Worm (Caenorhabditis elegans) whole organism, L2 larva: ENCODE results near the gene F09A5.3.

Experiments used
- C34F6.9 ChIP-seq: fragments of 150-350 bp; optimal IDR thresholded peaks from 2 replicates; lab custom pipeline; 2014; ENCODE audit warnings: missing biosample characterization, missing genetic modification characterization
- F13H6.1 ChIP-seq: sonication (generic microtip); optimal IDR thresholded peaks from 2 replicates; lab custom pipeline; 2016; ENCODE audit warnings: missing genetic modification characterization, missing compliant biosample characterization
- R02D3.7 ChIP-seq: fragments of 150-350 bp; optimal IDR thresholded peaks from 2 replicates; lab custom pipeline; 2014; ENCODE audit warnings: missing biosample characterization, missing genetic modification characterization
- Y55F3AM.14 ChIP-seq: fragments of 200-800 bp; sonication (Bioruptor generic); optimal IDR thresholded peaks from 2 replicates; lab custom pipeline; 2018; ENCODE audit warnings: mild to moderate bottlenecking, missing genetic modification characterization, missing compliant biosample characterization
- ZK546.5 ChIP-seq: sonication (generic microtip); optimal IDR thresholded peaks from 2 replicates; lab custom pipeline; 2017; ENCODE audit warnings: missing biosample characterization, missing genetic modification characterization
- alr-1 ChIP-seq: fragments of 150-350 bp; optimal IDR thresholded peaks from 2 replicates; lab custom pipeline; 2014; ENCODE audit warnings: missing biosample characterization, missing genetic modification characterization
- aly-2 ChIP-seq: fragments of 150-350 bp; optimal IDR thresholded peaks from 2 replicates; lab custom pipeline; 2014; ENCODE audit warnings: missing biosample characterization, missing genetic modification characterization
- ama-1 ChIP-seq: fragments of 150-350 bp; optimal IDR thresholded peaks from 2 replicates; lab custom pipeline; 2018; ENCODE audit warnings: inconsistent platforms
- blmp-1 ChIP-seq: sonication (generic microtip); optimal IDR thresholded peaks from 2 replicates; lab custom pipeline; 2017; ENCODE audit warnings: missing genetic modification characterization, mild to moderate bottlenecking, missing compliant biosample characterization, antibody characterized with exemption, moderate library complexity; ENCODE audit not compliant: insufficient read depth
- ceh-16 ChIP-seq: fragments of 150-350 bp; optimal IDR thresholded peaks from 2 replicates; lab custom pipeline; 2014; ENCODE audit warnings: missing biosample characterization, missing genetic modification characterization
- ceh-82 ChIP-seq: fragments of 150-350 bp; optimal IDR thresholded peaks from 2 replicates; lab custom pipeline; 2014; ENCODE audit warnings: missing biosample characterization, missing genetic modification characterization
- crh-2 ChIP-seq: sonication (generic microtip); optimal IDR thresholded peaks from 2 replicates; lab custom pipeline; 2017; ENCODE audit warnings: missing biosample characterization, missing genetic modification characterization
- dmd-4 ChIP-seq: sonication (generic microtip); optimal IDR thresholded peaks from 2 replicates; lab custom pipeline; 2017; ENCODE audit warnings: missing biosample characterization, missing genetic modification characterization
- egl-27 ChIP-seq: sonication (generic microtip); optimal IDR thresholded peaks from 3 replicates; lab custom pipeline; 2017; ENCODE audit warnings: missing biosample characterization, missing genetic modification reagents, missing genetic modification characterization
- elt-1 ChIP-seq: fragments of 150-350 bp; optimal IDR thresholded peaks from 2 replicates; lab custom pipeline; 2014; ENCODE audit warnings: missing biosample characterization, missing genetic modification characterization
- elt-3 ChIP-seq: sonication (generic microtip); optimal IDR thresholded peaks from 2 replicates; lab custom pipeline; 2017; ENCODE audit warnings: missing biosample characterization, missing genetic modification characterization
- fos-1 ChIP-seq: fragments of 150-350 bp; optimal IDR thresholded peaks from 2 replicates; lab custom pipeline; 2014; ENCODE audit warnings: missing biosample characterization, missing genetic modification characterization
- gmeb-1 ChIP-seq: fragments of 150-350 bp; optimal IDR thresholded peaks from 2 replicates; lab custom pipeline; 2014; ENCODE audit warnings: missing biosample characterization, missing genetic modification characterization
- lin-11 ChIP-seq: fragments of 150-350 bp; sonication (generic microtip); optimal IDR thresholded peaks from 2 replicates; lab custom pipeline; 2014; ENCODE audit warnings: missing biosample characterization, missing genetic modification characterization, inconsistent platforms, mixed read lengths
- lin-13 ChIP-seq: fragments of 150-350 bp; optimal IDR thresholded peaks from 2 replicates; lab custom pipeline; 2014; ENCODE audit warnings: missing biosample characterization, missing genetic modification reagents, missing genetic modification characterization
- lin-39 ChIP-seq: fragments of 150-350 bp; optimal IDR thresholded peaks from 2 replicates; lab custom pipeline; 2014; ENCODE audit warnings: missing biosample characterization, missing genetic modification reagents, missing genetic modification characterization
- lsy-2 ChIP-seq, 2 experiments: fragments of 150-350 bp in 1 of 2; sonication (generic microtip) in 1 of 2; optimal IDR thresholded peaks; 2 replicates each; lab custom pipeline; 2014 to 2017; ENCODE audit warnings: missing biosample characterization in 2 of 2, missing genetic modification characterization in 2 of 2
- mab-5 ChIP-seq: fragments of 150-350 bp; optimal IDR thresholded peaks from 2 replicates; lab custom pipeline; 2014; ENCODE audit warnings: missing biosample characterization, missing genetic modification characterization
- mbf-1 ChIP-seq: sonication (generic microtip); optimal IDR thresholded peaks from 2 replicates; lab custom pipeline; 2017; ENCODE audit warnings: missing biosample characterization, missing genetic modification characterization
- mdl-1 ChIP-seq, 2 experiments: fragments of 150-350 bp in 1 of 2; sonication (generic microtip) in 1 of 2; optimal IDR thresholded peaks; 2 replicates each; lab custom pipeline; 2017; ENCODE audit warnings: missing biosample characterization in 2 of 2, missing genetic modification characterization in 2 of 2
- nhr-10 ChIP-seq: sonication (generic microtip); optimal IDR thresholded peaks from 2 replicates; lab custom pipeline; 2017; ENCODE audit warnings: missing biosample characterization, missing genetic modification characterization
- nhr-11 ChIP-seq: fragments of 150-350 bp; optimal IDR thresholded peaks from 2 replicates; lab custom pipeline; 2014; ENCODE audit warnings: missing biosample characterization, missing genetic modification characterization
- nhr-12 ChIP-seq: fragments of 150-350 bp; optimal IDR thresholded peaks from 2 replicates; lab custom pipeline; 2014; ENCODE audit warnings: missing biosample characterization, missing genetic modification characterization
- nhr-129 ChIP-seq: fragments of 150-350 bp; optimal IDR thresholded peaks from 2 replicates; lab custom pipeline; 2014; ENCODE audit warnings: missing biosample characterization, missing genetic modification characterization
- nhr-21 ChIP-seq: fragments of 150-350 bp; optimal IDR thresholded peaks from 2 replicates; lab custom pipeline; 2014; ENCODE audit warnings: missing biosample characterization, missing genetic modification characterization
- nhr-23 ChIP-seq: fragments of 150-350 bp; optimal IDR thresholded peaks from 2 replicates; lab custom pipeline; 2014; ENCODE audit warnings: missing biosample characterization, missing genetic modification reagents, missing genetic modification characterization
- nhr-237 ChIP-seq: fragments of 150-350 bp; optimal IDR thresholded peaks from 2 replicates; lab custom pipeline; 2014; ENCODE audit warnings: missing biosample characterization, missing genetic modification characterization
- nhr-25 ChIP-seq: fragments of 150-350 bp; sonication (generic microtip); optimal IDR thresholded peaks from 3 replicates; lab custom pipeline; 2014; ENCODE audit warnings: missing biosample characterization, missing genetic modification characterization
- nhr-6 ChIP-seq: fragments of 150-350 bp; optimal IDR thresholded peaks from 2 replicates; lab custom pipeline; 2014; ENCODE audit warnings: missing biosample characterization, missing genetic modification characterization
- nhr-77 ChIP-seq: fragments of 150-350 bp; optimal IDR thresholded peaks from 2 replicates; lab custom pipeline; 2014; ENCODE audit warnings: missing biosample characterization, missing genetic modification characterization
- peb-1 ChIP-seq: fragments of 150-350 bp; optimal IDR thresholded peaks from 2 replicates; lab custom pipeline; 2014; ENCODE audit warnings: missing biosample characterization, missing genetic modification characterization
- sem-4 ChIP-seq: fragments of 150-350 bp; optimal IDR thresholded peaks from 2 replicates; lab custom pipeline; 2014; ENCODE audit warnings: missing biosample characterization, missing genetic modification reagents, missing genetic modification characterization
- skn-1 ChIP-seq: sonication (generic microtip); optimal IDR thresholded peaks from 2 replicates; lab custom pipeline; 2017; ENCODE audit warnings: missing biosample characterization, missing genetic modification characterization
- sma-3 ChIP-seq: sonication (generic microtip); optimal IDR thresholded peaks from 2 replicates; lab custom pipeline; 2016; ENCODE audit warnings: missing genetic modification reagents, missing genetic modification characterization, missing compliant biosample characterization
- sma-9 ChIP-seq, 2 experiments: fragments of 150-350 bp in 1 of 2; sonication (generic microtip) in 1 of 2; optimal IDR thresholded peaks; 2 replicates each; lab custom pipeline; 2014 to 2016; ENCODE audit warnings: missing genetic modification characterization in 2 of 2, mild to moderate bottlenecking in 1 of 2, missing biosample characterization in 1 of 2, missing compliant biosample characterization in 1 of 2, missing genetic modification reagents in 1 of 2, moderate library complexity in 1 of 2
- snpc-4 ChIP-seq: fragments of 150-350 bp; optimal IDR thresholded peaks from 2 replicates; lab custom pipeline; 2014; ENCODE audit warnings: missing biosample characterization, missing genetic modification characterization
- unc-39 ChIP-seq: fragments of 150-350 bp; optimal IDR thresholded peaks from 2 replicates; lab custom pipeline; 2014; ENCODE audit warnings: missing biosample characterization, missing genetic modification characterization
- unc-55 ChIP-seq: fragments of 150-350 bp; sonication (generic microtip); optimal IDR thresholded peaks from 3 replicates; lab custom pipeline; 2014; ENCODE audit warnings: missing biosample characterization, missing genetic modification reagents, missing genetic modification characterization
- unc-62 ChIP-seq: fragments of 150-350 bp; optimal IDR thresholded peaks from 2 replicates; lab custom pipeline; 2014; ENCODE audit warnings: missing biosample characterization, missing genetic modification reagents, missing genetic modification characterization
- zag-1 ChIP-seq: fragments of 150-350 bp; optimal IDR thresholded peaks from 2 replicates; lab custom pipeline; 2014; ENCODE audit warnings: missing biosample characterization, missing genetic modification characterization
- ztf-1 ChIP-seq: fragments of 200-800 bp; sonication (Bioruptor generic); conservative IDR thresholded peaks from 2 replicates; pipeline ENCODE4 v1.3.6; 2022; ENCODE audit warnings: missing genetic modification characterization, missing compliant biosample characterization
- ztf-11 ChIP-seq: sonication (generic microtip); optimal IDR thresholded peaks from 2 replicates; lab custom pipeline; 2017; ENCODE audit warnings: missing biosample characterization, missing genetic modification characterization
- ztf-4 ChIP-seq: fragments of 150-350 bp; optimal IDR thresholded peaks from 2 replicates; lab custom pipeline; 2014; ENCODE audit warnings: missing biosample characterization, missing genetic modification characterization

Gene F09A5.3

DNA sequence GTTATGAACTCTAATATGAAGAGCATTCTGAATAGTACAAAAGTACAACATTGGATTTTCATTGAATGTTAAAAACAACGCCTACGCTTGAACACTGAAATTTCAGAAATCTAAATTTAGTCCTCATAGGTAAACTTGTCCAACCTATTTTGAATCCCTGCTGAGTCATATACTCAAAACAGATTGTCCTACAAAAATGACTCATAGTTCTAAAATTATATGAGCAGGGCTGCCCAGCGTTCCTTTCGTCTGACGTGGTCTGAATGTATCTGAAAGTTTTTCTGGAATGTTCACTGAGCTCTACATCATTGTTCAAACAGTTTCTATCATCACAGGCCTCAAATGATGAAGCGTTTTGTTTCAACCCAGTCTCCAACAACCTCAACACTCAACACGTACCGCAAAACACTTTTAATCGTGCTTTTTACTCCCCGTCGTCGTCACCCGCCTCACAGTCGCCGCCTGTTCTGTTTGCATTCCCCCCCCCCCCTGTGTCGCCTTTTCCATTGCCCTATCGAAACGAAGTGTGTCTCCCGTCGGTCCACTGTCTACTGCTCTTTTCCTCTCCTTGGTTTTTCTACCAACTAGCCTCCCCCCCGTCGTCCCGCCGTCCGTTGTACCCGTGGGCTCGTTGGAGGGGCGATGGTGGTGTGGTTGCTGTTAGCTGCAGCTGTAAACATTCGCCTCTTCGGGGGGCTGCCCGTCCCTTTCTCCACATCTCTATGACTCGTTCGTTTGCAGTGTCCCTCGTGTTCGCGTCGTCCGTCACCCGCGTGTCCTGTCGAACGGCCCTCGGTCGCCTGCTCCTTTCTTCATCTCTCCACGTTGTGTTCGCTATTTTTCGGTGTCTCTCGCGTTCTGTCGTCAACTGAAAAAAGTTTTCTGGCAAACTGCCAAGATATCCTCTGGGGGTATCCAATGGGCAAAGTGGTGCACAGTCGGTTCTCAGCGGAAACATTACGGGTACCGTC is 2.6 kb downstream of the F09A5.3 start (continued):
- TF ChIP-seq nhr-237 (tag; lab: Kevin White, UChicago) = no peak
- TF ChIP-seq, all 48 proteins: peak for 21

ce11 chrX:13144975-13145618 is 3.7 kb downstream of the F09A5.3 start:
- TF ChIP-seq unc-39 (tag; lab: Kevin White, UChicago) (peak; percentile 95), nhr-12 (tag; lab: Kevin White, UChicago) (no peak), lin-13 (peak; percentile 92), egl-27 (tag; lab: Kevin White, UChicago) (peak; percentile 97), F13H6.1 (peak; percentile 98), sma-3 (GFP tag; lab: Kevin White, UChicago) (peak; percentile 92), zag-1 (tag; lab: Kevin White, UChicago) (peak; percentile 95), Y55F3AM.14 (GFP tag; lab: Kevin White, UChicago) (peak; percentile 79), nhr-129 (tag; lab: Kevin White, UChicago) (peak; percentile 97), skn-1 (tag; lab: Kevin White, UChicago) (no peak), nhr-237 (tag; lab: Kevin White, UChicago) (no peak), C34F6.9 (tag; lab: Kevin White, UChicago) (peak; percentile 97), mab-5 (peak; percentile 95), dmd-4 (tag; lab: Kevin White, UChicago) (no peak), elt-3 (tag; lab: Kevin White, UChicago) (no peak), sma-9 (GFP tag; optimal IDR thresholded peaks at IDR 0.05; lab: Kevin White, UChicago) (peak; percentile 95), sma-9 (tag; optimal IDR thresholded peaks at IDR 0.05; lab: Kevin White, UChicago) (no peak), nhr-23 (no peak), nhr-21 (peak; percentile 96), sem-4 (tag; lab: Kevin White, UChicago) (peak; percentile 96), ceh-82 (tag; lab: Kevin White, UChicago) (peak; percentile 80), lin-39 (tag; lab: Kevin White, UChicago) (peak; percentile 76), nhr-10 (tag; lab: Kevin White, UChicago) (peak; percentile 77), ama-1 (lab: Kevin White, UChicago) (peak; percentile 97), lsy-2 (tag; optimal IDR thresholded peaks at IDR 0.05; lab: Kevin White, UChicago) (peak; percentile 78 to 92), unc-55 (GFP tag; lab: Kevin White, UChicago) (peak; percentile 92), ztf-11 (no peak), fos-1 (tag; lab: Kevin White, UChicago) (peak; percentile 95), blmp-1 (tag; lab: Kevin White, UChicago) (peak; percentile 87), mbf-1 (no peak), lin-11 (tag; lab: Kevin White, UChicago) (peak; percentile 86), ZK546.5 (no peak), unc-62 (peak; percentile 77), ceh-16 (tag; lab: Kevin White, UChicago) (peak; percentile 84), snpc-4 (peak; percentile 66), nhr-77 (tag; lab: Kevin White, UChicago) (peak; percentile 2), nhr-25 (tag; lab: Kevin White, UChicago) (peak; percentile 96), ztf-1 (GFP tag; lab: Robert Waterston, UW) (no peak), nhr-6 (tag; lab: Kevin White, UChicago) (peak; percentile 90), nhr-11 (peak; percentile 62), elt-1 (tag; lab: Kevin White, UChicago) (peak; percentile 12), gmeb-1 (tag; lab: Kevin White, UChicago) (peak; percentile 81), alr-1 (tag; lab: Kevin White, UChicago) (peak; percentile 92), aly-2 (tag; lab: Kevin White, UChicago) (no peak), ztf-4 (tag; lab: Kevin White, UChicago) (peak; percentile 92), peb-1 (tag; lab: Kevin White, UChicago) (no peak), crh-2 (tag; lab: Kevin White, UChicago) (peak; percentile 96), R02D3.7 (no peak), mdl-1 (tag; optimal IDR thresholded peaks at IDR 0.05; lab: Kevin White, UChicago) (peak; percentile 93 to 99)
